Fruit fly (Drosophila melanogaster) whole organism, embryonic: ENCODE data around the gene CG11655.

Source experiments
- Abd-B ChIP-seq: fragments of 200-800 bp; sonication (Bioruptor generic); optimal IDR thresholded peaks from 2 replicates; lab custom pipeline; 2018; ENCODE audit warnings: missing biosample characterization, mild to moderate bottlenecking, missing genetic modification characterization, moderate library complexity
- Atf6 ChIP-seq: fragments of 200-800 bp; sonication (Bioruptor generic); IDR thresholded peaks from 2 replicates; pipeline ENCODE4 v1.3.6; 2022; ENCODE audit warnings: missing biosample characterization, missing genetic modification characterization
- B-H2 ChIP-seq: fragments of 200-800 bp; sonication (Bioruptor generic); optimal IDR thresholded peaks from 2 replicates; lab custom pipeline; 2018; ENCODE audit warnings: missing biosample characterization, mild to moderate bottlenecking, missing genetic modification characterization
- C15 ChIP-seq: fragments of 200-800 bp; sonication (Bioruptor generic); IDR thresholded peaks from 3 replicates; pipeline ENCODE4 v1.3.6; 2022; ENCODE audit warnings: missing biosample characterization, missing genetic modification characterization
- CG10321 ChIP-seq: fragments of 200-800 bp; sonication (Bioruptor generic); IDR thresholded peaks from 2 replicates; pipeline ENCODE4 v1.3.6; 2022; ENCODE audit warnings: missing biosample characterization, missing genetic modification characterization
- CG11695 ChIP-seq: fragments of 200-800 bp; sonication (Bioruptor generic); IDR thresholded peaks from 3 replicates; pipeline ENCODE4 v1.3.6; 2022; ENCODE audit warnings: missing biosample characterization, missing genetic modification characterization
- CG11696 ChIP-seq: fragments of 200-800 bp; sonication (Bioruptor generic); IDR thresholded peaks from 2 replicates; pipeline ENCODE4 v1.3.6; 2022; ENCODE audit warnings: missing biosample characterization, missing genetic modification characterization
- CG14860 ChIP-seq: fragments of 200-800 bp; sonication (Bioruptor generic); IDR thresholded peaks from 3 replicates; pipeline ENCODE4 v1.3.6; 2022; ENCODE audit warnings: missing biosample characterization, missing genetic modification characterization; ENCODE audit not compliant: partially characterized antibody
- CG1529 ChIP-seq: fragments of 200-800 bp; sonication (Bioruptor generic); optimal IDR thresholded peaks from 3 replicates; lab custom pipeline; 2018; ENCODE audit warnings: missing biosample characterization, missing genetic modification characterization
- CG1792 ChIP-seq: fragments of 200-800 bp; sonication (Bioruptor generic); optimal IDR thresholded peaks from 2 replicates; lab custom pipeline; 2016; ENCODE audit warnings: missing biosample characterization, missing genetic modification characterization
- CG18011 ChIP-seq: fragments of 200-800 bp; sonication (Bioruptor generic); optimal IDR thresholded peaks from 2 replicates; lab custom pipeline; 2017; ENCODE audit warnings: missing biosample characterization, missing genetic modification characterization, mild to moderate bottlenecking, moderate library complexity, missing genotype
- CG1832 ChIP-seq: fragments of 200-800 bp; sonication (Bioruptor generic); optimal IDR thresholded peaks from 2 replicates; lab custom pipeline; 2017; ENCODE audit warnings: missing biosample characterization, mild to moderate bottlenecking, missing genetic modification characterization, inconsistent platforms
- CG18599 ChIP-seq: fragments of 200-800 bp; sonication (Bioruptor generic); optimal IDR thresholded peaks from 3 replicates; lab custom pipeline; 2017; ENCODE audit warnings: missing biosample characterization, missing genetic modification characterization, mild to moderate bottlenecking, moderate library complexity, missing genetic modification reagents
- CG2202 ChIP-seq: fragments of 200-800 bp; sonication (Bioruptor generic); optimal IDR thresholded peaks from 2 replicates; lab custom pipeline; 2018; ENCODE audit warnings: missing biosample characterization, mild to moderate bottlenecking, missing genetic modification characterization
- CG2712 ChIP-seq: fragments of 200-800 bp; optimal IDR thresholded peaks from 3 replicates; lab custom pipeline; 2019; ENCODE audit warnings: missing biosample characterization, mild to moderate bottlenecking, missing genetic modification characterization, moderate library complexity
- CG30020 ChIP-seq: fragments of 200-800 bp; optimal IDR thresholded peaks from 2 replicates; lab custom pipeline; 2019; ENCODE audit warnings: missing biosample characterization, mild to moderate bottlenecking, missing genetic modification characterization, moderate library complexity
- CG31224 ChIP-seq: fragments of 200-800 bp; sonication (Bioruptor generic); IDR thresholded peaks from 2 replicates; pipeline ENCODE4 v1.3.6; 2022; ENCODE audit warnings: missing biosample characterization, missing genetic modification characterization
- CG32767 ChIP-seq: fragments of 200-800 bp; sonication (Bioruptor generic); IDR thresholded peaks from 2 replicates; pipeline ENCODE4 v1.3.6; 2022; ENCODE audit warnings: missing biosample characterization, missing genetic modification characterization
- CG32772 ChIP-seq: fragments of 200-800 bp; sonication (Bioruptor generic); IDR thresholded peaks from 2 replicates; pipeline ENCODE4 v1.3.6; 2022; ENCODE audit warnings: missing biosample characterization, missing genetic modification characterization
- CG3838 ChIP-seq: fragments of 200-800 bp; sonication (Bioruptor generic); optimal IDR thresholded peaks from 3 replicates; lab custom pipeline; 2016; ENCODE audit warnings: missing biosample characterization, missing genetic modification characterization
- CG3847 ChIP-seq: fragments of 200-800 bp; sonication (Bioruptor generic); IDR thresholded peaks from 2 replicates; pipeline ENCODE4 v1.3.6; 2022; ENCODE audit warnings: missing biosample characterization, missing genetic modification characterization
- CG3995 ChIP-seq: fragments of 200-800 bp; sonication (Bioruptor generic); optimal IDR thresholded peaks from 3 replicates; lab custom pipeline; 2016; ENCODE audit warnings: missing biosample characterization, missing genetic modification characterization
- CG4360 ChIP-seq: fragments of 200-800 bp; sonication (Bioruptor generic); IDR thresholded peaks from 2 replicates; pipeline ENCODE4 v1.3.6; 2022; ENCODE audit warnings: missing biosample characterization, missing genetic modification characterization
- CG5245 ChIP-seq: fragments of 200-800 bp; sonication (Bioruptor generic); optimal IDR thresholded peaks from 3 replicates; lab custom pipeline; 2016; ENCODE audit warnings: missing biosample characterization, missing genetic modification characterization
- CG7963 ChIP-seq: fragments of 200-800 bp; sonication (Bioruptor generic); IDR thresholded peaks from 3 replicates; pipeline ENCODE4 v1.3.6; 2022; ENCODE audit warnings: missing biosample characterization, missing genetic modification characterization; ENCODE audit not compliant: partially characterized antibody
- CG8765 ChIP-seq: fragments of 200-800 bp; sonication (Bioruptor generic); IDR thresholded peaks from 2 replicates; pipeline ENCODE4 v1.3.6; 2022; ENCODE audit warnings: missing biosample characterization, missing genetic modification characterization
- CG9817 ChIP-seq: fragments of 200-800 bp; sonication (Bioruptor generic); optimal IDR thresholded peaks from 2 replicates; lab custom pipeline; 2018; ENCODE audit warnings: missing biosample characterization, mild to moderate bottlenecking, missing genetic modification characterization, moderate library complexity
- Doc3 ChIP-seq: fragments of 200-800 bp; sonication (Bioruptor generic); IDR thresholded peaks from 3 replicates; pipeline ENCODE4 v1.3.6; 2022; ENCODE audit warnings: missing biosample characterization, missing genetic modification characterization; ENCODE audit not compliant: partially characterized antibody
- E2f1 ChIP-seq: fragments of 200-800 bp; sonication (Bioruptor generic); IDR thresholded peaks from 2 replicates; pipeline ENCODE4 v1.3.6; 2022; ENCODE audit warnings: missing biosample characterization, missing genetic modification characterization
- GATAe ChIP-seq: fragments of 200-800 bp; sonication (Bioruptor generic); conservative IDR thresholded peaks from 2 replicates; pipeline ENCODE4 v1.3.6; 2022; ENCODE audit warnings: missing biosample characterization, missing genetic modification characterization
- Kr ChIP-seq: fragments of 200-800 bp; sonication (Bioruptor generic); optimal IDR thresholded peaks from 2 replicates; lab custom pipeline; 2017; ENCODE audit warnings: missing biosample characterization, mild to moderate bottlenecking, missing genetic modification characterization
- Mad ChIP-seq: fragments of 200-800 bp; sonication (Bioruptor generic); optimal IDR thresholded peaks from 2 replicates; lab custom pipeline; 2016; ENCODE audit warnings: missing biosample characterization, missing genetic modification characterization
- Sry-β ChIP-seq: fragments of 200-800 bp; sonication (Bioruptor generic); optimal IDR thresholded peaks from 2 replicates; lab custom pipeline; 2018; ENCODE audit warnings: missing biosample characterization, mild to moderate bottlenecking, missing genetic modification characterization, moderate library complexity
- Tbp ChIP-seq: fragments of >200 bp; optimal IDR thresholded peaks from 2 replicates; lab custom pipeline; 2018; ENCODE audit warnings: missing biosample characterization, missing genetic modification characterization
- ab ChIP-seq: fragments of 200-800 bp; sonication (Bioruptor generic); optimal IDR thresholded peaks from 2 replicates; lab custom pipeline; 2016; ENCODE audit warnings: missing biosample characterization, missing genetic modification characterization
- ap ChIP-seq: fragments of 200-800 bp; sonication (Bioruptor generic); IDR thresholded peaks from 2 replicates; pipeline ENCODE4 v1.3.6; 2022; ENCODE audit warnings: missing biosample characterization, missing genetic modification characterization
- cg ChIP-seq: fragments of 200-800 bp; sonication (Bioruptor generic); optimal IDR thresholded peaks from 3 replicates; lab custom pipeline; 2019; ENCODE audit warnings: missing biosample characterization, mild to moderate bottlenecking, missing genetic modification characterization, moderate library complexity
- chinmo ChIP-seq: fragments of 200-800 bp; sonication (Bioruptor generic); IDR thresholded peaks from 4 replicates; pipeline ENCODE4 v1.3.6; 2022; ENCODE audit warnings: missing biosample characterization, missing genetic modification characterization; ENCODE audit not compliant: partially characterized antibody
- croc ChIP-seq: fragments of 200-800 bp; sonication (Bioruptor generic); conservative IDR thresholded peaks from 3 replicates; pipeline ENCODE4 v1.3.6; 2022; ENCODE audit warnings: missing biosample characterization, missing genetic modification characterization
- danr ChIP-seq: fragments of 200-800 bp; sonication (Bioruptor generic); IDR thresholded peaks from 2 replicates; pipeline ENCODE4 v1.3.6; 2022; ENCODE audit warnings: missing biosample characterization, missing genetic modification characterization
- eve ChIP-seq, 2 experiments: fragments of >200 bp; optimal IDR thresholded peaks; 2 replicates each; lab custom pipeline; 2017; ENCODE audit warnings: missing biosample characterization in 2 of 2, missing genetic modification characterization in 2 of 2
- gsb-n ChIP-seq: fragments of 200-800 bp; sonication (Bioruptor generic); optimal IDR thresholded peaks from 3 replicates; lab custom pipeline; 2018; ENCODE audit warnings: missing biosample characterization, mild to moderate bottlenecking, missing genetic modification characterization
- kni ChIP-seq: fragments of 200-800 bp; sonication (Bioruptor generic); optimal IDR thresholded peaks from 3 replicates; lab custom pipeline; 2017; ENCODE audit warnings: mild to moderate bottlenecking, missing biosample characterization, missing genetic modification reagents, missing genetic modification characterization
- odd ChIP-seq: fragments of 200-800 bp; sonication (Bioruptor generic); optimal IDR thresholded peaks from 2 replicates; lab custom pipeline; 2017; ENCODE audit warnings: missing biosample characterization, mild to moderate bottlenecking, missing genetic modification characterization
- p53 ChIP-seq: fragments of 200-800 bp; sonication (Bioruptor generic); optimal IDR thresholded peaks from 2 replicates; lab custom pipeline; 2016; ENCODE audit warnings: missing biosample characterization, missing genetic modification characterization
- sc ChIP-seq, 3 experiments: fragments of >200 bp in 2 of 3; fragments of 200-800 bp in 1 of 3; sonication (Bioruptor generic) in 1 of 3; optimal IDR thresholded peaks; 2 replicates in 2 of 3; 3 replicates in 1 of 3; lab custom pipeline; 2017; ENCODE audit warnings: mild to moderate bottlenecking in 1 of 3, missing biosample characterization in 1 of 3, missing genetic modification characterization in 1 of 3, missing genetic modification reagents in 1 of 3
- ssp ChIP-seq: fragments of 200-800 bp; sonication (Bioruptor generic); IDR thresholded peaks from 2 replicates; pipeline ENCODE4 v1.3.6; 2022; ENCODE audit warnings: missing biosample characterization, missing genetic modification characterization
- trh ChIP-seq: fragments of 200-800 bp; sonication (Bioruptor generic); optimal IDR thresholded peaks from 2 replicates; lab custom pipeline; 2016; ENCODE audit warnings: missing biosample characterization, missing genetic modification characterization
- twi ChIP-seq: fragments of 200-800 bp; optimal IDR thresholded peaks from 2 replicates; lab custom pipeline; 2019; ENCODE audit warnings: missing biosample characterization, mild to moderate bottlenecking, missing genetic modification characterization, moderate library complexity

CG11655 gene

dm6 chrX:15449490-15450326 is 3.6 kb upstream of the CG11655 start, which contains the start of the genes Scamp and Ahcy (continued):
- no peak for TF ChIP-seq CG1529 (GFP tag; lab: Kevin White, UChicago)
- TF ChIP-seq CG32767 (GFP tag; lab: Robert Waterston, UW), result no peak
- TF ChIP-seq CG1792 (GFP tag; lab: Kevin White, UChicago), result no peak
- no peak for TF ChIP-seq CG2202 (tag; lab: Kevin White, UChicago)
- TF ChIP-seq CG31224 (GFP tag; lab: Robert Waterston, UW), result no peak
- TF ChIP-seq odd (GFP tag; lab: Kevin White, UChicago), result no peak
- no peak for TF ChIP-seq CG18599 (GFP tag; lab: Kevin White, UChicago)
- 0 out of 4 replicates have a peak, but pooled peaks have one; percentile 56 for TF ChIP-seq chinmo (GFP tag; lab: Robert Waterston, UW)
- no peak for TF ChIP-seq Abd-B
- TF ChIP-seq trh (GFP tag; lab: Kevin White, UChicago), result no peak
- no peak for TF ChIP-seq CG3838 (GFP tag; lab: Kevin White, UChicago)
- no peak for TF ChIP-seq CG1832
- no peak for TF ChIP-seq CG32772
- TF ChIP-seq gsb-n, result no peak
- TF ChIP-seq CG9817 (tag; lab: Kevin White, UChicago), result no peak
- TF ChIP-seq ab, result no peak
- no peak for TF ChIP-seq Sry-β (GFP tag; lab: Kevin White, UChicago)
- no peak for TF ChIP-seq Kr (GFP tag; lab: Kevin White, UChicago)
- no peak for TF ChIP-seq CG4360 (GFP tag; lab: Robert Waterston, UW)
- TF ChIP-seq CG5245 (GFP tag; lab: Kevin White, UChicago), result no peak
- TF ChIP-seq kni, result no peak
- no peak for TF ChIP-seq Atf6 (GFP tag; lab: Robert Waterston, UW)
- TF ChIP-seq CG11696 (GFP tag; lab: Robert Waterston, UW), result no peak
- no peak for TF ChIP-seq twi (tag; lab: Kevin White, UChicago)
- no peak for TF ChIP-seq ssp (GFP tag; lab: Robert Waterston, UW)
- TF ChIP-seq CG2712 (tag; lab: Kevin White, UChicago), result peak; percentile 32
- no peak for TF ChIP-seq CG11695
- no peak for TF ChIP-seq GATAe (GFP tag; lab: Robert Waterston, UW)
- TF ChIP-seq CG30020 (tag; lab: Kevin White, UChicago), result peak; percentile 38
- TF ChIP-seq Doc3 (GFP tag; lab: Robert Waterston, UW), result 0 out of 3 replicates have a peak, but pooled peaks have one; percentile 42
- TF ChIP-seq CG14860 (GFP tag; lab: Robert Waterston, UW), result peak; percentile 53; the same call in 2 of the 3 replicates
- TF ChIP-seq p53 (GFP tag; lab: Kevin White, UChicago), result no peak
- TF ChIP-seq danr (GFP tag; lab: Robert Waterston, UW), result no peak
- no peak for TF ChIP-seq CG10321 (GFP tag; lab: Robert Waterston, UW)
- TF ChIP-seq CG18011 (GFP tag; lab: Kevin White, UChicago), result peak; percentile 39
- TF ChIP-seq eve (GFP tag; optimal IDR thresholded peaks at IDR 0.05; lab: Kevin White, UChicago), result no peak
- no peak for TF ChIP-seq Tbp (GFP tag; lab: Kevin White, UChicago)
- no peak for TF ChIP-seq CG7963 (GFP tag; lab: Robert Waterston, UW)
- TF ChIP-seq CG3995 (GFP tag; lab: Kevin White, UChicago), result peak; percentile 16
- no peak for TF ChIP-seq C15
- no peak for TF ChIP-seq E2f1 (GFP tag; lab: Robert Waterston, UW)
- no peak for TF ChIP-seq ap (GFP tag; lab: Robert Waterston, UW)
- TF ChIP-seq cg (GFP tag; lab: Kevin White, UChicago), result peak; percentile 93
- no peak for TF ChIP-seq croc (GFP tag; lab: Robert Waterston, UW)
- TF ChIP-seq sc (optimal IDR thresholded peaks at IDR 0.05; lab: Kevin White, UChicago), result no peak
- TF ChIP-seq sc (GFP tag; optimal IDR thresholded peaks at IDR 0.05; lab: Kevin White, UChicago), result no peak
- TF ChIP-seq Mad, result no peak
- TF ChIP-seq CG3847 (GFP tag; lab: Robert Waterston, UW), result no peak
- no peak for TF ChIP-seq CG8765 (GFP tag; lab: Robert Waterston, UW)
- TF ChIP-seq B-H2 (GFP tag; lab: Kevin White, UChicago), result no peak
